Fruit fly (Drosophila melanogaster): ENCODE data around the gene Ccz1.

- no peak for TF ChIP-seq CTCF (optimal IDR thresholded peaks at IDR 0.05)
- TF ChIP-seq CG8478 (optimal IDR thresholded peaks at IDR 0.05): no peak
These were observed 41.3 kb upstream of the Ccz1 start, which contains the start of gene CG12766 for dm6 chr3L:3940075-3940819.

Data from S2 (cell line).